Fruit fly (Drosophila melanogaster) whole organism, prepupa: Measurements from ENCODE around the gene CG12984.

ENCODE experiments used
- Blimp-1 ChIP-seq: fragments of 200-800 bp; sonication (Bioruptor generic); optimal IDR thresholded peaks from 3 replicates; lab custom pipeline; 2017; ENCODE audit warnings: missing biosample characterization, missing genetic modification characterization, mild to moderate bottlenecking, moderate library complexity, missing genetic modification reagents
- CG10631 ChIP-seq: fragments of 200-800 bp; sonication (Bioruptor generic); optimal IDR thresholded peaks from 2 replicates; lab custom pipeline; 2016; ENCODE audit warnings: missing biosample characterization, missing genetic modification characterization
- CG10669 ChIP-seq: fragments of 200-800 bp; sonication (Bioruptor generic); optimal IDR thresholded peaks from 3 replicates; lab custom pipeline; 2018; ENCODE audit warnings: missing biosample characterization, mild to moderate bottlenecking, missing genetic modification characterization, moderate library complexity
- CG11294 ChIP-seq: fragments of 200-800 bp; sonication (Bioruptor generic); IDR thresholded peaks from 2 replicates; pipeline ENCODE4 v1.3.6; 2022; ENCODE audit warnings: missing biosample characterization, missing genetic modification characterization
- CG11762 ChIP-seq: fragments of 200-800 bp; sonication (Bioruptor generic); optimal IDR thresholded peaks from 3 replicates; lab custom pipeline; 2016; ENCODE audit warnings: missing biosample characterization, missing genetic modification characterization; ENCODE audit not compliant: insufficient read depth
- CG15336 ChIP-seq: fragments of 200-800 bp; sonication (Bioruptor generic); IDR thresholded peaks from 2 replicates; pipeline ENCODE4 v1.3.6; 2022; ENCODE audit warnings: missing biosample characterization, missing genetic modification characterization
- CG1621 ChIP-seq: fragments of 200-800 bp; sonication (Bioruptor generic); optimal IDR thresholded peaks from 3 replicates; lab custom pipeline; 2018; ENCODE audit warnings: missing biosample characterization, mild to moderate bottlenecking, missing genetic modification characterization
- CG16779 ChIP-seq: fragments of 200-800 bp; sonication (Bioruptor generic); optimal IDR thresholded peaks from 3 replicates; lab custom pipeline; 2017; ENCODE audit warnings: missing biosample characterization, mild to moderate bottlenecking, missing genetic modification characterization
- CG3032 ChIP-seq: fragments of 200-800 bp; optimal IDR thresholded peaks from 2 replicates; lab custom pipeline; 2019; ENCODE audit warnings: missing biosample characterization, mild to moderate bottlenecking, missing genetic modification characterization, moderate library complexity
- CG31627 ChIP-seq: fragments of 200-800 bp; sonication (Bioruptor generic); optimal IDR thresholded peaks from 3 replicates; lab custom pipeline; 2016; ENCODE audit warnings: missing biosample characterization, missing genetic modification characterization
- CG34406 ChIP-seq: fragments of 200-800 bp; sonication (Bioruptor generic); optimal IDR thresholded peaks from 3 replicates; lab custom pipeline; 2016; ENCODE audit warnings: missing biosample characterization, missing genetic modification characterization
- CG3919 ChIP-seq: fragments of 200-800 bp; sonication (Bioruptor generic); optimal IDR thresholded peaks from 3 replicates; lab custom pipeline; 2016; ENCODE audit warnings: missing biosample characterization, missing genetic modification characterization
- CG4318 ChIP-seq: fragments of 200-800 bp; sonication (Bioruptor generic); optimal IDR thresholded peaks from 3 replicates; lab custom pipeline; 2017; ENCODE audit warnings: missing biosample characterization, mild to moderate bottlenecking, missing genetic modification characterization
- CG6163 ChIP-seq: fragments of 200-800 bp; sonication (Bioruptor generic); IDR thresholded peaks from 3 replicates; pipeline ENCODE4 v1.3.6; 2022; ENCODE audit warnings: missing biosample characterization, missing genetic modification characterization
- CG6276 ChIP-seq: fragments of 200-800 bp; sonication (Bioruptor generic); optimal IDR thresholded peaks from 2 replicates; lab custom pipeline; 2017; ENCODE audit warnings: missing biosample characterization, mild to moderate bottlenecking, missing genetic modification characterization
- CG6792 ChIP-seq: fragments of 200-800 bp; sonication (Bioruptor generic); optimal IDR thresholded peaks from 3 replicates; lab custom pipeline; 2016; ENCODE audit warnings: missing biosample characterization, missing genetic modification characterization
- CG6808 ChIP-seq: fragments of 200-800 bp; sonication (Bioruptor generic); optimal IDR thresholded peaks from 3 replicates; lab custom pipeline; 2017; ENCODE audit warnings: missing biosample characterization, missing genetic modification characterization, mild to moderate bottlenecking, moderate library complexity, missing genetic modification reagents
- CG6854 ChIP-seq: fragments of 200-800 bp; sonication (Bioruptor generic); optimal IDR thresholded peaks from 2 replicates; lab custom pipeline; 2017; ENCODE audit warnings: missing biosample characterization, mild to moderate bottlenecking, missing genetic modification characterization
- CG7368 ChIP-seq: fragments of 200-800 bp; sonication (Bioruptor generic); optimal IDR thresholded peaks from 3 replicates; lab custom pipeline; 2016; ENCODE audit warnings: missing biosample characterization, missing genetic modification characterization
- CG8119 ChIP-seq: fragments of 200-800 bp; sonication (Bioruptor generic); IDR thresholded peaks from 3 replicates; pipeline ENCODE4 v1.3.6; 2022; ENCODE audit warnings: missing biosample characterization, missing genetic modification characterization
- CG8319 ChIP-seq: fragments of 200-800 bp; sonication (Bioruptor generic); optimal IDR thresholded peaks from 3 replicates; lab custom pipeline; 2016; ENCODE audit warnings: missing biosample characterization, missing genetic modification characterization
- CG8632 ChIP-seq: fragments of 200-800 bp; sonication (Bioruptor generic); optimal IDR thresholded peaks from 3 replicates; lab custom pipeline; 2016; ENCODE audit warnings: missing biosample characterization, missing genetic modification characterization
- CG9139 ChIP-seq: fragments of 200-800 bp; sonication (Bioruptor generic); optimal IDR thresholded peaks from 3 replicates; lab custom pipeline; 2017; ENCODE audit warnings: missing biosample characterization, mild to moderate bottlenecking, missing genetic modification characterization
- Eip75B ChIP-seq: fragments of 200-800 bp; sonication (Bioruptor generic); optimal IDR thresholded peaks from 3 replicates; lab custom pipeline; 2016; ENCODE audit warnings: missing biosample characterization, missing genetic modification characterization
- Eip78C ChIP-seq: fragments of 200-800 bp; sonication (Bioruptor generic); peaks from one replicate; lab custom pipeline; 2016; ENCODE audit warnings: missing biosample characterization, missing genetic modification characterization
- Ets21C ChIP-seq: fragments of 200-800 bp; sonication (Bioruptor generic); optimal IDR thresholded peaks from 3 replicates; lab custom pipeline; 2016; ENCODE audit warnings: missing biosample characterization, missing genetic modification characterization
- Hr38 ChIP-seq: sonication (Bioruptor generic); optimal IDR thresholded peaks from 2 replicates; lab custom pipeline; 2016; ENCODE audit warnings: missing biosample characterization, missing genetic modification characterization
- Hr4 ChIP-seq: fragments of 200-800 bp; sonication (Bioruptor generic); optimal IDR thresholded peaks from 3 replicates; lab custom pipeline; 2016; ENCODE audit warnings: missing biosample characterization, missing genetic modification characterization
- Lpt ChIP-seq: fragments of 200-800 bp; sonication (Bioruptor generic); optimal IDR thresholded peaks from 3 replicates; lab custom pipeline; 2016; ENCODE audit warnings: missing biosample characterization, missing genetic modification characterization
- Met ChIP-seq: fragments of 200-800 bp; sonication (Bioruptor generic); optimal IDR thresholded peaks from 3 replicates; lab custom pipeline; 2016; ENCODE audit warnings: missing biosample characterization, missing genetic modification characterization
- OdsH ChIP-seq: fragments of 200-800 bp; sonication (Bioruptor generic); optimal IDR thresholded peaks from 3 replicates; lab custom pipeline; 2016; ENCODE audit warnings: missing biosample characterization, missing genetic modification characterization
- Smox ChIP-seq: fragments of 200-800 bp; sonication (Bioruptor generic); optimal IDR thresholded peaks from 3 replicates; lab custom pipeline; 2016; ENCODE audit warnings: missing biosample characterization, missing genetic modification characterization
- Sox102F ChIP-seq: fragments of 200-800 bp; sonication (Bioruptor generic); optimal IDR thresholded peaks from 2 replicates; lab custom pipeline; 2016; ENCODE audit warnings: missing biosample characterization, mild to moderate bottlenecking, missing genetic modification characterization
- Sox14 ChIP-seq: fragments of 200-800 bp; sonication (Bioruptor generic); optimal IDR thresholded peaks from 3 replicates; lab custom pipeline; 2016; ENCODE audit warnings: missing biosample characterization, missing genetic modification characterization
- acj6 ChIP-seq: fragments of 200-800 bp; sonication (Bioruptor generic); optimal IDR thresholded peaks from 3 replicates; lab custom pipeline; 2016; ENCODE audit warnings: missing biosample characterization, missing genetic modification characterization
- cyc ChIP-seq: fragments of 200-800 bp; sonication (Bioruptor generic); optimal IDR thresholded peaks from 3 replicates; lab custom pipeline; 2016; ENCODE audit warnings: missing biosample characterization, missing genetic modification characterization
- eg ChIP-seq: fragments of 200-800 bp; sonication (Bioruptor generic); IDR thresholded peaks from 3 replicates; pipeline ENCODE4 v1.3.6; 2022; ENCODE audit warnings: missing biosample characterization, missing genetic modification characterization
- esn ChIP-seq: fragments of 200-800 bp; sonication (Bioruptor generic); optimal IDR thresholded peaks from 2 replicates; lab custom pipeline; 2016; ENCODE audit warnings: missing biosample characterization, mild to moderate bottlenecking, missing genetic modification characterization, moderate library complexity
- fd59A ChIP-seq: fragments of 200-800 bp; sonication (Bioruptor generic); optimal IDR thresholded peaks from 2 replicates; lab custom pipeline; 2017; ENCODE audit warnings: missing biosample characterization, mild to moderate bottlenecking, missing genetic modification characterization, missing genetic modification reagents
- fd85E ChIP-seq: fragments of 200-800 bp; sonication (Bioruptor generic); optimal IDR thresholded peaks from 3 replicates; lab custom pipeline; 2016; ENCODE audit warnings: missing biosample characterization, missing genetic modification characterization
- fkh ChIP-seq: fragments of 200-800 bp; sonication (Bioruptor generic); optimal IDR thresholded peaks from 3 replicates; lab custom pipeline; 2017; ENCODE audit warnings: missing biosample characterization, mild to moderate bottlenecking, missing genetic modification characterization, moderate library complexity
- lz ChIP-seq: fragments of 200-800 bp; sonication (Bioruptor generic); optimal IDR thresholded peaks from 3 replicates; lab custom pipeline; 2016; ENCODE audit warnings: missing biosample characterization, missing genetic modification characterization
- net ChIP-seq: fragments of 200-800 bp; sonication (Bioruptor generic); optimal IDR thresholded peaks from 3 replicates; lab custom pipeline; 2016; ENCODE audit warnings: missing biosample characterization, missing genetic modification characterization
- pdm3 ChIP-seq: fragments of 200-800 bp; sonication (Bioruptor generic); optimal IDR thresholded peaks from 3 replicates; lab custom pipeline; 2016; ENCODE audit warnings: missing biosample characterization, missing genetic modification characterization
- salr ChIP-seq, 2 experiments: fragments of 200-800 bp; sonication (Bioruptor generic); optimal IDR thresholded peaks; 3 replicates each; lab custom pipeline; 2016 to 2018; ENCODE audit warnings: missing biosample characterization in 2 of 2, missing genetic modification characterization in 2 of 2, mild to moderate bottlenecking in 1 of 2
- spab ChIP-seq: fragments of 200-800 bp; sonication (Bioruptor generic); optimal IDR thresholded peaks from 2 replicates; lab custom pipeline; 2017; ENCODE audit warnings: missing biosample characterization, mild to moderate bottlenecking, missing genetic modification characterization, missing genetic modification reagents
- ss ChIP-seq, 2 experiments: fragments of 200-800 bp; sonication (Bioruptor generic); optimal IDR thresholded peaks; 2 replicates in 1 of 2; 3 replicates in 1 of 2; lab custom pipeline; 2017 to 2018; ENCODE audit warnings: mild to moderate bottlenecking in 2 of 2, missing biosample characterization in 2 of 2, missing genetic modification characterization in 2 of 2, moderate library complexity in 1 of 2
- vri ChIP-seq: fragments of 200-800 bp; sonication (Bioruptor generic); optimal IDR thresholded peaks from 3 replicates; lab custom pipeline; 2016; ENCODE audit warnings: missing biosample characterization, mild to moderate bottlenecking, missing genetic modification characterization

Gene CG12984

DNA sequence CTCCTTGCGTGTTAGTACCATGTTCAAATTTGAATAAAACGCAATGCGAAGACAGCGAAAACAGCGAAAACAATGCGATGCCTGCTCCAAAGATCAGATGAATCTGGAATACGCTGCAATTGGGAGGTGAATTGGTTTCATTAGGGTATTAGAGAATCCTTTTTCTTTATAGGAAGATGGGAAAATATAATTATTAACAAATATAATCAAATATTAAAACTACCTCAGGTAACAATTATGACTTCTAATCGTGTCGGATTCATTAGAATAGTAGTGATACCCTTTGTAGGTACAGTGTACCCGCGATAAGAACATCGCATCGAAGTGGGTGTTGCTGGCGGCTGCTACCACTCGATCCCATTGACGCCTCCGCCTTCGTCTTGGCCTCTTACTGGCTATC, 3.6 kb upstream of the CG12984 start (continued):
- TF ChIP-seq vri (GFP tag; lab: Kevin White, UChicago) (no peak), cyc (GFP tag; lab: Kevin White, UChicago) (no peak), CG3032 (peak; percentile 63), CG10631 (peak; percentile 59), CG11762 (GFP tag; lab: Kevin White, UChicago) (no peak), CG6808 (GFP tag; lab: Kevin White, UChicago) (peak; percentile 24), lz (GFP tag; lab: Kevin White, UChicago) (peak; percentile 0), CG11294 (GFP tag; lab: Robert Waterston, UW) (no peak), Smox (GFP tag; lab: Kevin White, UChicago) (peak; percentile 16), spab (GFP tag; lab: Kevin White, UChicago) (peak; percentile 20), net (GFP tag; lab: Kevin White, UChicago) (no peak), Eip75B (GFP tag; lab: Kevin White, UChicago) (peak; percentile 7), CG9139 (GFP tag; lab: Kevin White, UChicago) (no peak), fd59A (GFP tag; lab: Kevin White, UChicago) (peak; percentile 56), Sox102F (GFP tag; lab: Kevin White, UChicago) (no peak), Hr38 (GFP tag; lab: Kevin White, UChicago) (no peak), CG4318 (GFP tag; lab: Kevin White, UChicago) (no peak), CG8119 (GFP tag; lab: Robert Waterston, UW) (peak; percentile 42; the same call in 1 of the 3 replicates), CG16779 (tag; lab: Kevin White, UChicago) (no peak), Blimp-1 (no peak), esn (GFP tag; lab: Kevin White, UChicago) (peak; percentile 18), Lpt (GFP tag; lab: Kevin White, UChicago) (no peak), CG6163 (GFP tag; lab: Robert Waterston, UW) (peak; percentile 57; the same call in 2 of the 3 replicates), CG6854 (no peak), Eip78C (peak; percentile 1)
- TF ChIP-seq, all 60 proteins: peak for 29

DNA sequence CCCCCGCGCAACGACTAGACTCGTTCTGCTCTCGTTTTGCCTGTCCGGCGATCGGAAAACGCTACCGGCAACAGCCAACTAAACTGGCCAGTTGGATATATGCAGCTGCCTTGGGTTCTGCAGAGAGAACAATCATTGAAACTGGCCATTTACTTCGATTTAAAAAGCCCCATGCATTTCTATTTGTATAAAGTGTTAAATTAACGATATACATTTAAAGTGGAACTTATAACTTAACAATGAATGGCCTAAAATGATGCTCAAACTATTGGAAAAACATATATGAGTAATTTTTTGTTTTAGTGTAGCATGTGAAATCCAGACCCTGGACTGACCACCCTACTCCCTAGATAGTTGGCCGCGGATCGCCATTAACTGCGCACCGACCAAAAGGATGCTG, 2.6 kb upstream of the CG12984 start:
- TF ChIP-seq CG8319 (GFP tag; lab: Kevin White, UChicago) (no peak), CG1621 (tag; lab: Kevin White, UChicago) (peak; percentile 77), CG10669 (GFP tag; lab: Kevin White, UChicago) (peak; percentile 78), esn (GFP tag; lab: Kevin White, UChicago) (no peak), eg (GFP tag; lab: Robert Waterston, UW) (peak; percentile 54; the same call in 2 of the 3 replicates), OdsH (GFP tag; lab: Kevin White, UChicago) (peak; percentile 58), CG3919 (GFP tag; lab: Kevin White, UChicago) (peak; percentile 65), lz (GFP tag; lab: Kevin White, UChicago) (no peak), acj6 (GFP tag; lab: Kevin White, UChicago) (peak; percentile 66), CG34406 (GFP tag; lab: Kevin White, UChicago) (peak; percentile 25), CG7368 (GFP tag; lab: Kevin White, UChicago) (peak; percentile 41), pdm3 (GFP tag; lab: Kevin White, UChicago) (peak; percentile 59), CG6854 (no peak), fd59A (GFP tag; lab: Kevin White, UChicago) (peak; percentile 67), CG15336 (GFP tag; lab: Robert Waterston, UW) (peak; percentile 67; the same call in 1 of the 2 replicates), CG6276 (GFP tag; lab: Kevin White, UChicago) (peak; percentile 31), CG4318 (GFP tag; lab: Kevin White, UChicago) (peak; percentile 18), Hr4 (GFP tag; lab: Kevin White, UChicago) (no peak), Blimp-1 (no peak), ss (GFP tag; optimal IDR thresholded peaks at IDR 0.05; lab: Kevin White, UChicago) (peak; percentile 54 to 79), salr (GFP tag; optimal IDR thresholded peaks at IDR 0.05; lab: Kevin White, UChicago) (peak; percentile 60 to 66), CG8632 (GFP tag; lab: Kevin White, UChicago) (peak; percentile 16), Ets21C (no peak), Met (GFP tag; lab: Kevin White, UChicago) (peak; percentile 27), Lpt (GFP tag; lab: Kevin White, UChicago) (peak; percentile 65), Hr38 (GFP tag; lab: Kevin White, UChicago) (no peak), CG6792 (GFP tag; lab: Kevin White, UChicago) (peak; percentile 54), CG3032 (peak; percentile 77), CG31627 (GFP tag; lab: Kevin White, UChicago) (no peak), CG8119 (GFP tag; lab: Robert Waterston, UW) (peak; percentile 70; the same call in 2 of the 3 replicates), fkh (no peak), CG11294 (GFP tag; lab: Robert Waterston, UW) (no peak), CG6808 (GFP tag; lab: Kevin White, UChicago) (peak; percentile 78), Sox14 (peak; percentile 75), CG9139 (GFP tag; lab: Kevin White, UChicago) (peak; percentile 45), fd85E (GFP tag; lab: Kevin White, UChicago) (no peak), Eip78C (peak; percentile 90)
